Fruit fly (Drosophila melanogaster) Kc167 (cell line): ENCODE results near the gene CG34289.

Experiments
- Myc ChIP-seq: fragments of >200 bp; optimal IDR thresholded peaks from 2 replicates; lab custom pipeline; 2017; ENCODE audit warnings: missing external identifiers
- h ChIP-seq: fragments of >200 bp; optimal IDR thresholded peaks from 3 replicates; lab custom pipeline; 2018; ENCODE audit warnings: missing external identifiers
- psq ChIP-seq: fragments of >200 bp; optimal IDR thresholded peaks from 2 replicates; lab custom pipeline; 2017; ENCODE audit warnings: missing external identifiers
- ttk ChIP-seq: sonication (Bioruptor generic); optimal IDR thresholded peaks from 2 replicates; lab custom pipeline; 2017; ENCODE audit warnings: missing external identifiers

- TF ChIP-seq h (lab: Kevin White, UChicago): no peak
- TF ChIP-seq ttk: no peak
- no peak for TF ChIP-seq Myc
- TF ChIP-seq psq (lab: Kevin White, UChicago): no peak
These were observed 20.1 kb downstream of the CG34289 start, which contains the start of gene Ir94h for dm6 chr3R:23487201-23487600.
